Fruit fly (Drosophila melanogaster) whole organism, wandering third instar larva: ENCODE measurements around the gene nuf.

ENCODE experiments used
- Abd-B ChIP-seq: fragments of >200 bp; optimal IDR thresholded peaks from 2 replicates; lab custom pipeline; 2017; ENCODE audit warnings: missing biosample characterization, missing genetic modification characterization
- psq ChIP-seq: fragments of 200-800 bp; sonication (Bioruptor generic); optimal IDR thresholded peaks from 3 replicates; lab custom pipeline; 2017; ENCODE audit warnings: missing biosample characterization, mild to moderate bottlenecking, missing genetic modification characterization, moderate library complexity

dm6 chr3L:14239325-14239724 lies 48.7 kb downstream of the nuf start:
- TF ChIP-seq psq (GFP tag; lab: Kevin White, UChicago): peak; percentile 47
- TF ChIP-seq Abd-B (GFP tag; lab: Kevin White, UChicago): no peak
